Worm (Caenorhabditis elegans) whole organism, mixed stage, embryonic: ENCODE data around the gene twnk-1.

Source experiments
- M03D4.4 ChIP-seq: sonication (generic microtip); optimal IDR thresholded peaks from 2 replicates; lab custom pipeline; 2017; ENCODE audit warnings: mild to moderate bottlenecking, missing genetic modification characterization, missing compliant biosample characterization
- blmp-1 ChIP-seq: fragments of 150-350 bp; optimal IDR thresholded peaks from 2 replicates; lab custom pipeline; 2014; ENCODE audit warnings: missing biosample characterization, missing genetic modification characterization
- ceh-43 ChIP-seq: fragments of 200-800 bp; sonication (Bioruptor generic); optimal IDR thresholded peaks from 2 replicates; lab custom pipeline; 2018; ENCODE audit warnings: mild to moderate bottlenecking, missing genetic modification characterization, moderate library complexity, missing compliant biosample characterization
- ceh-83 ChIP-seq: fragments of 200-800 bp; sonication (Bioruptor generic); optimal IDR thresholded peaks from 2 replicates; lab custom pipeline; 2018; ENCODE audit warnings: mild to moderate bottlenecking, missing genetic modification characterization, missing compliant biosample characterization
- ces-1 ChIP-seq: fragments of 150-350 bp; optimal IDR thresholded peaks from 2 replicates; lab custom pipeline; 2014; ENCODE audit warnings: missing biosample characterization, missing genetic modification reagents, missing genetic modification characterization
- cnd-1 ChIP-seq: fragments of 200-800 bp; sonication (Bioruptor generic); optimal IDR thresholded peaks from 2 replicates; lab custom pipeline; 2018; ENCODE audit warnings: mild to moderate bottlenecking, missing genetic modification characterization, missing compliant biosample characterization
- drap-1 ChIP-seq: fragments of 200-800 bp; sonication (Bioruptor generic); optimal IDR thresholded peaks from 3 replicates; lab custom pipeline; 2018; ENCODE audit warnings: mild to moderate bottlenecking, missing genetic modification characterization, missing compliant biosample characterization
- elt-1 ChIP-seq: sonication (generic microtip); optimal IDR thresholded peaks from 2 replicates; lab custom pipeline; 2017; ENCODE audit warnings: missing genetic modification characterization, mild to moderate bottlenecking, missing compliant biosample characterization, antibody characterized with exemption, moderate library complexity, borderline replicate concordance; ENCODE audit not compliant: insufficient read depth
- elt-3 ChIP-seq: fragments of 150-350 bp; optimal IDR thresholded peaks from 2 replicates; lab custom pipeline; 2014; ENCODE audit warnings: missing biosample characterization, missing genetic modification characterization
- flh-1 ChIP-seq: fragments of 200-800 bp; sonication (Bioruptor generic); optimal IDR thresholded peaks from 2 replicates; lab custom pipeline; 2018; ENCODE audit warnings: mild to moderate bottlenecking, missing genetic modification characterization, moderate library complexity, missing compliant biosample characterization
- ham-2 ChIP-seq: fragments of 200-800 bp; sonication (Bioruptor generic); optimal IDR thresholded peaks from 2 replicates; lab custom pipeline; 2018; ENCODE audit warnings: mild to moderate bottlenecking, missing genetic modification characterization, missing compliant biosample characterization
- hlh-1 ChIP-seq: fragments of 150-350 bp; optimal IDR thresholded peaks from 2 replicates; lab custom pipeline; 2014; ENCODE audit warnings: missing biosample characterization, missing genetic modification reagents, missing genetic modification characterization
- lin-13 ChIP-seq: fragments of 150-350 bp; optimal IDR thresholded peaks from 2 replicates; lab custom pipeline; 2014; ENCODE audit warnings: missing biosample characterization, missing genetic modification characterization
- lin-32 ChIP-seq: fragments of 200-800 bp; sonication (Bioruptor generic); optimal IDR thresholded peaks from 2 replicates; lab custom pipeline; 2018; ENCODE audit warnings: mild to moderate bottlenecking, missing genetic modification characterization, missing compliant biosample characterization
- lsy-2 ChIP-seq: fragments of 150-350 bp; optimal IDR thresholded peaks from 2 replicates; lab custom pipeline; 2014; ENCODE audit warnings: missing biosample characterization, missing genetic modification characterization
- mab-5 ChIP-seq: fragments of 150-350 bp; optimal IDR thresholded peaks from 2 replicates; lab custom pipeline; 2014; ENCODE audit warnings: missing biosample characterization, missing genetic modification characterization
- mep-1 ChIP-seq: fragments of 150-350 bp; optimal IDR thresholded peaks from 2 replicates; lab custom pipeline; 2017; ENCODE audit warnings: missing biosample characterization, missing genetic modification reagents, missing genetic modification characterization, inconsistent platforms
- mls-2 ChIP-seq: sonication (generic microtip); optimal IDR thresholded peaks from 2 replicates; lab custom pipeline; 2016; ENCODE audit warnings: mild to moderate bottlenecking, missing genetic modification characterization, moderate library complexity, missing compliant biosample characterization
- nhr-12 ChIP-seq: fragments of 150-350 bp; optimal IDR thresholded peaks from 2 replicates; lab custom pipeline; 2014; ENCODE audit warnings: missing biosample characterization, missing genetic modification characterization
- nhr-2 ChIP-seq: fragments of 150-350 bp; optimal IDR thresholded peaks from 2 replicates; lab custom pipeline; 2014; ENCODE audit warnings: missing biosample characterization, missing genetic modification characterization
- nhr-237 ChIP-seq: fragments of 150-350 bp; optimal IDR thresholded peaks from 2 replicates; lab custom pipeline; 2014; ENCODE audit warnings: missing biosample characterization, missing genetic modification characterization
- nhr-28 ChIP-seq: fragments of 150-350 bp; optimal IDR thresholded peaks from 2 replicates; lab custom pipeline; 2014; ENCODE audit warnings: missing biosample characterization, missing genetic modification characterization
- nhr-76 ChIP-seq: sonication (generic microtip); optimal IDR thresholded peaks from 2 replicates; lab custom pipeline; 2017; ENCODE audit warnings: missing biosample characterization, missing genetic modification characterization
- pha-4 ChIP-seq: fragments of 150-350 bp; optimal IDR thresholded peaks from 2 replicates; lab custom pipeline; 2018; ENCODE audit warnings: missing biosample characterization, missing genetic modification reagents, missing genetic modification characterization
- sem-2 ChIP-seq: fragments of 200-800 bp; sonication (Bioruptor generic); optimal IDR thresholded peaks from 2 replicates; lab custom pipeline; 2018; ENCODE audit warnings: mild to moderate bottlenecking, missing genetic modification characterization, missing compliant biosample characterization
- snpc-4 ChIP-seq: fragments of 150-350 bp; optimal IDR thresholded peaks from 2 replicates; lab custom pipeline; 2014; ENCODE audit warnings: missing biosample characterization, missing genetic modification characterization
- sptf-1 ChIP-seq: sonication (generic microtip); optimal IDR thresholded peaks from 2 replicates; lab custom pipeline; 2017; ENCODE audit warnings: mild to moderate bottlenecking, missing genetic modification characterization, moderate library complexity, missing compliant biosample characterization
- tbx-8 ChIP-seq: fragments of 200-800 bp; sonication (Bioruptor generic); optimal IDR thresholded peaks from 2 replicates; lab custom pipeline; 2018; ENCODE audit warnings: mild to moderate bottlenecking, missing genetic modification characterization, moderate library complexity, missing compliant biosample characterization
- unc-120 ChIP-seq: sonication (generic microtip); optimal IDR thresholded peaks from 2 replicates; lab custom pipeline; 2017; ENCODE audit warnings: missing genetic modification characterization, missing compliant biosample characterization; ENCODE audit not compliant: poor library complexity, severe bottlenecking
- unc-39 ChIP-seq: fragments of 150-350 bp; optimal IDR thresholded peaks from 2 replicates; lab custom pipeline; 2014; ENCODE audit warnings: missing biosample characterization, missing genetic modification characterization
- unc-62 ChIP-seq: fragments of 150-350 bp; optimal IDR thresholded peaks from 2 replicates; lab custom pipeline; 2014; ENCODE audit warnings: missing biosample characterization, missing genetic modification reagents, missing genetic modification characterization
- zip-8 ChIP-seq: fragments of 150-350 bp; optimal IDR thresholded peaks from 2 replicates; lab custom pipeline; 2014; ENCODE audit warnings: missing biosample characterization, missing genetic modification characterization
- ztf-11 ChIP-seq: fragments of 150-350 bp; optimal IDR thresholded peaks from 2 replicates; lab custom pipeline; 2014; ENCODE audit warnings: missing biosample characterization, missing genetic modification characterization

twnk-1 gene

DNA sequence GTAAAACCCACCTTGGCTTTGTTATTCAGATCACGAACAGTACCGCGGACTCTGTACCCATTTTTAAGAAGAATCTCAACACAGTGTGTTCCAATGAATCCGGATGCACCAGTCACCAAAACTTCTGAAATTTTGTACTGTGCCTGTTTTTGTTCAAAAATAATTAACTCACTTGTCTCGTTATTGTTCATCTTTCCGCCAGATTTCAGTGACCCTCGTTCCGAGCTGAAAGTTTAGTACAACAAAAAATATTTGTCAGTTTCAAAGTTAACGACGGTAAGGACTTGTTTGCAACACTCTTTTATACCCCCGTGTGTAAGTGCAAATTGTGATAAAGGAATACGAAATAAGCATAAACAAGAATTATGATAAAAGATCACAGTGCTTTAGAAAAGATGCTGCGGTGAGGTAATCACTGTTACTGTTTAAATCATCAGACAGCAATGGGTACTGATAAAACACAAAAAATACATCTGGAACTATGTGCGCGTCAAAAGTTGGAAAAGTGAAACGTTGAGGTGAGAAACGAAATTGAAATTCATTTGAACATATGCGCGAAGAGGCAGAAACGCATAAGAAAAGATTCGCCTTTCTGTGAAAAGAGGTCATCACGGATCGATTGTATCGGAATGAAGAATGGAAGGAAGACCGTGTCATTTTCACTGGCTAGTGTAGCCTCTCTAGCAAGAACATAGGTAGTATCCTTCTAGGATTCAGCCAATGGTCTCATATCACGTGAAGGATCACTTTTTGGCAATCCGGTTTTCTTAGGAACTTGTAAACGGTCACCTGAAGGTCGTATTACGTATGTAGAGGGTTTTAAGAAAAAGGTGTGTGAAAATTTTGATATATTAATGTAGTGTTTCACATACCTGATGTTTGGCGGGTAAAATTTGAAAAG, 43.8 kb downstream of the twnk-1 start, which contains the start of gene F13D11.4:
TSS of gene F13D11.4 (minus strand) at position 225 of the 901 bp plus-strand sequence.
- no peak for TF ChIP-seq ham-2
- no peak for TF ChIP-seq elt-3 (tag; lab: Kevin White, UChicago)
- no peak for TF ChIP-seq ceh-83 (GFP tag; lab: Kevin White, UChicago)
- TF ChIP-seq sem-2 (GFP tag; lab: Kevin White, UChicago): no peak
- TF ChIP-seq mls-2 (tag; lab: Kevin White, UChicago): no peak
- no peak for TF ChIP-seq nhr-237

DNA sequence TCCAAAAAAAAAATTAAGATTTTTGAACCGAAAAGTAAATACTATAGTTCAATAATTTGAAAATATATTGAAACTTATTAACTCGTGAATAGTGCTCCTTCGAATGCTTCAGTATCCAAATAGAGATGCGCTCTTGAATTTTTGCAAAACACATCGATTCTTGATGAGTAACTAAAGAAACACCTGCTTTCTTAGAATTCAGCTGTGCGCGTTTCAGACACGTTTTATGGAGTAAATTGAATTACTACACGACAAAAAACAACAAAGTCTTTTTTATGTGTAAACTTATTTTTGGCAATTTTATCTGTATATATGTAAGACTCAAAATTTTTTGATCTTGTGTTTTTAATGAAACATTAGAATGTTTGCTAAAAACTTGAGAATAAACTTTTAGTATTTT, 45.5 kb downstream of the twnk-1 start:
- TF ChIP-seq tbx-8 (GFP tag; lab: Kevin White, UChicago) (no peak), unc-120 (no peak), mls-2 (tag; lab: Kevin White, UChicago) (no peak), ceh-83 (GFP tag; lab: Kevin White, UChicago) (no peak), ztf-11 (no peak), blmp-1 (tag; lab: Kevin White, UChicago) (no peak), ham-2 (no peak), lin-32 (no peak), elt-1 (tag; lab: Kevin White, UChicago) (no peak)
- TF ChIP-seq, all 35 proteins: peak for 0

DNA sequence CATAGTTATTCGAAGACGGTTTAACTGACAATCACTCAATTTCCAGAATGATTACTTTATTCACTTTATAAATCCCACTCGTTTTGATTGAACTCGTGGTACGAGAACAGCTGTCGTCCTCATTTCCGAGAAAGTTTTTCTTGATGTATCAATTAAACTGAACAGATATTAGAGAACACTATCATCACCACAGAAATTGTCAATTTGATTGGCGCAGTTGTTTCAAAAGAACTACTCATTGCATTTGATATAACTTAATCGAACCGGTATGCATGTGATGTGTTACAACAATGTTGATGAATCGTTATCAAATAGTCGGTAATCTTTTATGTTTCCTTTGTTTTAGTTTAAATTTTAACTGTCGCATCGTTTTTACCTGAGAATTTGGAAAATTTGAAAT, 46.0 kb downstream of the twnk-1 start:
- TF ChIP-seq lin-13 (tag; lab: Kevin White, UChicago) (no peak), nhr-2 (no peak), mab-5 (tag; lab: Kevin White, UChicago) (no peak), drap-1 (no peak), blmp-1 (tag; lab: Kevin White, UChicago) (no peak), mls-2 (tag; lab: Kevin White, UChicago) (no peak), hlh-1 (tag; lab: Kevin White, UChicago) (peak; percentile 95), nhr-12 (tag; lab: Kevin White, UChicago) (no peak), nhr-237 (no peak), ham-2 (no peak), mep-1 (tag; lab: Kevin White, UChicago) (no peak), unc-62 (GFP tag; lab: Kevin White, UChicago) (peak; percentile 83), lsy-2 (tag; lab: Kevin White, UChicago) (no peak)

ce11 chrX:5839143-5839542, 48.1 kb downstream of the twnk-1 start:
- TF ChIP-seq unc-62 (GFP tag; lab: Kevin White, UChicago): no peak
- TF ChIP-seq nhr-237: no peak
- TF ChIP-seq cnd-1: no peak
- TF ChIP-seq ceh-43: no peak

- TF ChIP-seq cnd-1 (no peak), nhr-76 (tag; lab: Kevin White, UChicago) (no peak), tbx-8 (GFP tag; lab: Kevin White, UChicago) (no peak), ham-2 (no peak), elt-1 (tag; lab: Kevin White, UChicago) (no peak), ces-1 (no peak), unc-120 (no peak), lsy-2 (tag; lab: Kevin White, UChicago) (no peak), M03D4.4 (tag; lab: Kevin White, UChicago) (no peak), mep-1 (tag; lab: Kevin White, UChicago) (no peak)
Observed at ce11 chrX:5839643-5840042, 48.6 kb downstream of the twnk-1 start, which contains the start of gene dct-11. TSS of gene dct-11 (minus strand) at chrX:5839778.

ce11 chrX:5841060-5841642, 50.1 kb downstream of the twnk-1 start, which contains the start of gene puf-9:
TSS of gene puf-9 (plus strand) at chrX:5841592.
- no peak for TF ChIP-seq ceh-83 (GFP tag; lab: Kevin White, UChicago)
- peak; percentile 83 for TF ChIP-seq drap-1
- TF ChIP-seq blmp-1 (tag; lab: Kevin White, UChicago): no peak
- TF ChIP-seq ceh-43: no peak
- peak; percentile 98 for TF ChIP-seq pha-4 (tag; lab: Kevin White, UChicago)
- no peak for TF ChIP-seq lin-32
- TF ChIP-seq nhr-76 (tag; lab: Kevin White, UChicago): peak; percentile 15
- TF ChIP-seq nhr-28 (tag; lab: Kevin White, UChicago): no peak
- peak; percentile 82 for TF ChIP-seq sptf-1 (tag; lab: Kevin White, UChicago)
- TF ChIP-seq flh-1 (GFP tag; lab: Kevin White, UChicago): no peak
- peak; percentile 32 for TF ChIP-seq nhr-12 (tag; lab: Kevin White, UChicago)
- TF ChIP-seq unc-62 (GFP tag; lab: Kevin White, UChicago): peak; percentile 93
- peak; percentile 9 for TF ChIP-seq mab-5 (tag; lab: Kevin White, UChicago)
- TF ChIP-seq mep-1 (tag; lab: Kevin White, UChicago): peak; percentile 99
- peak; percentile 80 for TF ChIP-seq ztf-11
- TF ChIP-seq mls-2 (tag; lab: Kevin White, UChicago): peak; percentile 86
- no peak for TF ChIP-seq snpc-4 (tag; lab: Kevin White, UChicago)
- TF ChIP-seq zip-8: peak; percentile 61
- peak; percentile 64 for TF ChIP-seq tbx-8 (GFP tag; lab: Kevin White, UChicago)
- TF ChIP-seq unc-120: peak; percentile 82
- TF ChIP-seq unc-39: peak; percentile 80
- TF ChIP-seq elt-3 (tag; lab: Kevin White, UChicago): peak; percentile 77
- peak; percentile 85 for TF ChIP-seq lsy-2 (tag; lab: Kevin White, UChicago)
- TF ChIP-seq M03D4.4 (tag; lab: Kevin White, UChicago): peak; percentile 36
- peak; percentile 93 for TF ChIP-seq lin-13 (tag; lab: Kevin White, UChicago)
- TF ChIP-seq cnd-1: peak; percentile 79
- TF ChIP-seq nhr-237: peak; percentile 94
